Worm (Caenorhabditis elegans) whole organism, L3 larva: ENCODE measurements around the gene cpna-1.

ENCODE experiments used
- R02D3.7 ChIP-seq: fragments of 150-350 bp; optimal IDR thresholded peaks from 2 replicates; lab custom pipeline; 2014; ENCODE audit warnings: missing biosample characterization, missing genetic modification characterization
- ZK546.5 ChIP-seq: sonication (generic microtip); optimal IDR thresholded peaks from 2 replicates; lab custom pipeline; 2017; ENCODE audit warnings: missing biosample characterization, missing genetic modification characterization
- ama-1 ChIP-seq: fragments of 150-350 bp; optimal IDR thresholded peaks from 2 replicates; lab custom pipeline; 2018
- ceh-16 ChIP-seq: sonication (generic microtip); optimal IDR thresholded peaks from 2 replicates; lab custom pipeline; 2017; ENCODE audit warnings: missing biosample characterization, missing genetic modification characterization
- ceh-28 ChIP-seq: fragments of 150-350 bp; optimal IDR thresholded peaks from 2 replicates; lab custom pipeline; 2014; ENCODE audit warnings: missing biosample characterization, missing genetic modification reagents, missing genetic modification characterization
- ceh-82 ChIP-seq: fragments of 150-350 bp; optimal IDR thresholded peaks from 2 replicates; lab custom pipeline; 2014; ENCODE audit warnings: missing biosample characterization, missing genetic modification characterization
- egl-27 ChIP-seq: sonication (generic microtip); optimal IDR thresholded peaks from 4 replicates; lab custom pipeline; 2017; ENCODE audit warnings: missing biosample characterization, missing genetic modification reagents, missing genetic modification characterization
- egl-5 ChIP-seq: fragments of 150-350 bp; optimal IDR thresholded peaks from 2 replicates; lab custom pipeline; 2017; ENCODE audit warnings: missing biosample characterization, missing genetic modification reagents, missing genetic modification characterization, inconsistent platforms
- elt-1 ChIP-seq: fragments of 150-350 bp; optimal IDR thresholded peaks from 2 replicates; lab custom pipeline; 2014; ENCODE audit warnings: missing biosample characterization, missing genetic modification characterization
- elt-2 ChIP-seq: sonication (generic microtip); optimal IDR thresholded peaks from 2 replicates; lab custom pipeline; 2016; ENCODE audit warnings: missing genetic modification reagents, mild to moderate bottlenecking, missing genetic modification characterization, missing compliant biosample characterization
- eor-1 ChIP-seq, 2 experiments: fragments of 150-350 bp; optimal IDR thresholded peaks; 2 replicates each; lab custom pipeline; 2014 to 2018; ENCODE audit warnings: missing biosample characterization in 2 of 2, missing genetic modification characterization in 2 of 2
- fkh-2 ChIP-seq: fragments of 150-350 bp; optimal IDR thresholded peaks from 2 replicates; lab custom pipeline; 2014; ENCODE audit warnings: missing biosample characterization, missing genetic modification reagents, missing genetic modification characterization
- fos-1 ChIP-seq: fragments of 150-350 bp; optimal IDR thresholded peaks from 2 replicates; lab custom pipeline; 2014; ENCODE audit warnings: missing biosample characterization, missing genetic modification characterization
- jun-1 ChIP-seq: fragments of 150-350 bp; optimal IDR thresholded peaks from 2 replicates; lab custom pipeline; 2014; ENCODE audit warnings: missing biosample characterization, missing genetic modification reagents, missing genetic modification characterization
- lin-15B ChIP-seq: fragments of 150-350 bp; optimal IDR thresholded peaks from 2 replicates; lab custom pipeline; 2014; ENCODE audit warnings: missing biosample characterization, missing genetic modification characterization
- lin-39 ChIP-seq: fragments of 150-350 bp; optimal IDR thresholded peaks from 2 replicates; lab custom pipeline; 2018; ENCODE audit warnings: missing biosample characterization, missing genetic modification reagents, missing genetic modification characterization
- lsy-12 ChIP-seq: sonication (generic microtip); optimal IDR thresholded peaks from 2 replicates; lab custom pipeline; 2016; ENCODE audit warnings: mild to moderate bottlenecking, missing genetic modification characterization, missing compliant biosample characterization
- mml-1 ChIP-seq: fragments of 150-350 bp; sonication (generic microtip); optimal IDR thresholded peaks from 3 replicates; lab custom pipeline; 2014; ENCODE audit warnings: missing biosample characterization, missing genetic modification characterization
- nfya-1 ChIP-seq: sonication (generic microtip); optimal IDR thresholded peaks from 2 replicates; lab custom pipeline; 2017; ENCODE audit warnings: missing genetic modification characterization, mild to moderate bottlenecking, missing compliant biosample characterization, antibody characterized with exemption, moderate library complexity; ENCODE audit not compliant: insufficient read depth
- nhr-11 ChIP-seq: fragments of 150-350 bp; optimal IDR thresholded peaks from 2 replicates; lab custom pipeline; 2014; ENCODE audit warnings: missing biosample characterization, missing genetic modification characterization
- nhr-12 ChIP-seq: fragments of 150-350 bp; optimal IDR thresholded peaks from 2 replicates; lab custom pipeline; 2014; ENCODE audit warnings: missing biosample characterization, missing genetic modification characterization
- nhr-23 ChIP-seq: fragments of 150-350 bp; optimal IDR thresholded peaks from 2 replicates; lab custom pipeline; 2014; ENCODE audit warnings: missing biosample characterization, missing genetic modification reagents, missing genetic modification characterization
- nhr-237 ChIP-seq: fragments of 150-350 bp; optimal IDR thresholded peaks from 2 replicates; lab custom pipeline; 2014; ENCODE audit warnings: missing biosample characterization, missing genetic modification characterization
- nhr-25 ChIP-seq: sonication (generic microtip); optimal IDR thresholded peaks from 2 replicates; lab custom pipeline; 2017; ENCODE audit warnings: missing biosample characterization, missing genetic modification characterization
- nhr-28 ChIP-seq: fragments of 150-350 bp; optimal IDR thresholded peaks from 2 replicates; lab custom pipeline; 2014; ENCODE audit warnings: missing biosample characterization, missing genetic modification characterization
- nhr-43 ChIP-seq: sonication (generic microtip); optimal IDR thresholded peaks from 2 replicates; lab custom pipeline; 2016; ENCODE audit warnings: mild to moderate bottlenecking, missing genetic modification characterization, missing compliant biosample characterization; ENCODE audit not compliant: poor library complexity, severe bottlenecking
- nhr-76 ChIP-seq: fragments of 150-350 bp; sonication (generic microtip); optimal IDR thresholded peaks from 5 replicates; lab custom pipeline; 2014; ENCODE audit warnings: missing biosample characterization, missing genetic modification characterization
- nhr-77 ChIP-seq: fragments of 150-350 bp; optimal IDR thresholded peaks from 2 replicates; lab custom pipeline; 2014; ENCODE audit warnings: missing biosample characterization, missing genetic modification characterization
- pha-4 ChIP-seq: fragments of 150-350 bp; optimal IDR thresholded peaks from 2 replicates; lab custom pipeline; 2014; ENCODE audit warnings: missing biosample characterization, missing genetic modification reagents, missing genetic modification characterization
- pqm-1 ChIP-seq: fragments of 150-350 bp; optimal IDR thresholded peaks from 2 replicates; lab custom pipeline; 2017; ENCODE audit warnings: missing biosample characterization, missing genetic modification characterization, inconsistent platforms
- sea-2 ChIP-seq: fragments of 150-350 bp; sonication (generic microtip); optimal IDR thresholded peaks from 4 replicates; lab custom pipeline; 2014; ENCODE audit warnings: missing biosample characterization, missing genetic modification reagents, missing genetic modification characterization
- skn-1 ChIP-seq: fragments of 150-350 bp; optimal IDR thresholded peaks from 2 replicates; lab custom pipeline; 2014; ENCODE audit warnings: missing biosample characterization, missing genetic modification characterization
- snpc-4 ChIP-seq: fragments of 150-350 bp; optimal IDR thresholded peaks from 2 replicates; lab custom pipeline; 2014; ENCODE audit warnings: missing biosample characterization, missing genetic modification characterization
- tbx-2 ChIP-seq: sonication (generic microtip); optimal IDR thresholded peaks from 2 replicates; lab custom pipeline; 2016; ENCODE audit warnings: mild to moderate bottlenecking, missing genetic modification characterization, missing compliant biosample characterization
- ztf-11 ChIP-seq: fragments of 150-350 bp; optimal IDR thresholded peaks from 2 replicates; lab custom pipeline; 2014; ENCODE audit warnings: missing biosample characterization, missing genetic modification characterization
- ztf-4 ChIP-seq: fragments of 150-350 bp; optimal IDR thresholded peaks from 2 replicates; lab custom pipeline; 2014; ENCODE audit warnings: missing biosample characterization, missing genetic modification characterization

The cpna-1 gene

DNA sequence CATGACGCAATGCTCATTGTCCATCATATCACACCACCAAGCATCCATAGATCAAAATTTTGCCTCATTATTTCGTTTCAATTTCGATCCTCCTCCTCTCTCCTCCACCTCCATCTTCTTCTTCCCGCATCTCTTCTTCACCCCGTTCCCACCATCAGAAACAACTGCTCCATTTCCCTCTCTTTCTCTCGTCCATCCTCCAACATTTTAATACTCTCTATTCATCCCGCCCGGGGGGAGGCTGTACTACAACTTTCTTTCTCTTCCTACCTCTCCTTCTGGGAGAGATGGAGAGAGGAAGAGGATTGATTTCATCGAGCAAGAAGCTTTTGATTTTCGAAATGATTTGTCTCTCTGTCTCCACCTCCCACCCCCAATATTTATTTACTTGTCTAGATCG lies 2.5 kb upstream of the cpna-1 start:
- TF ChIP-seq ceh-82 (tag; lab: Kevin White, UChicago) (no peak), nhr-11 (no peak), nhr-23 (tag; lab: Kevin White, UChicago) (no peak), egl-27 (tag; lab: Kevin White, UChicago) (no peak), nhr-237 (tag; lab: Kevin White, UChicago) (no peak), nfya-1 (tag; lab: Kevin White, UChicago) (no peak), R02D3.7 (no peak), lin-15B (tag; lab: Kevin White, UChicago) (no peak), tbx-2 (no peak), ceh-16 (tag; lab: Kevin White, UChicago) (no peak), jun-1 (no peak), ztf-11 (no peak), nhr-28 (tag; lab: Kevin White, UChicago) (no peak), ama-1 (lab: Kevin White, UChicago) (no peak)

DNA sequence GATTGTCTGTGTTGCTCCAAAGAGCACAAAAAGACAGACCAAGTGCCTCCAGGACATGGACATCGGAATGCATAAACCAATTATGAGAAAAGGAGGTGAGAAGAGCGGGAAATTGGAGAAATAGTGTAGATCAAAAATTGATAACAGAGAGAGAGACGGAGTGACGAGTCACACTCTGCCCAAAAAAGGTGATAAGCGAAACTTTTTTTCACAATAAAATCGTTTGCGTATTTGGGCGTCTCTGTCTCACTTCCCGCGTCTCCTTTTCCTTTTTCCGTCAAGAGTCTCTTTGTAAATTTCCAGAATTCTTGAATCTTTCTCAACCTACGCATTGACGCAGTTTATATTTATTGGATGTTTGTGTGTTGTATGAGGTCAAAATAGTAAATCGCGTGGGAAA lies 7.7 kb downstream of the cpna-1 start, which contains the start of gene mth-2:
Gene mth-2 (minus strand): TSS at position 188 of the 400 bp plus-strand sequence.
- TF ChIP-seq ceh-28 (tag; lab: Kevin White, UChicago) (peak; percentile 14), pqm-1 (peak; percentile 78), jun-1 (peak; percentile 28), nhr-77 (no peak), elt-1 (tag; lab: Kevin White, UChicago) (no peak), ZK546.5 (tag; lab: Kevin White, UChicago) (no peak), elt-2 (tag; lab: Kevin White, UChicago) (peak; percentile 95), lsy-12 (tag; lab: Kevin White, UChicago) (no peak), fkh-2 (no peak), pha-4 (tag; lab: Kevin White, UChicago) (no peak), sea-2 (GFP tag; lab: Kevin White, UChicago) (no peak), tbx-2 (no peak), mml-1 (tag; lab: Kevin White, UChicago) (no peak)
- TF ChIP-seq, all 47 proteins: peak for 4

DNA sequence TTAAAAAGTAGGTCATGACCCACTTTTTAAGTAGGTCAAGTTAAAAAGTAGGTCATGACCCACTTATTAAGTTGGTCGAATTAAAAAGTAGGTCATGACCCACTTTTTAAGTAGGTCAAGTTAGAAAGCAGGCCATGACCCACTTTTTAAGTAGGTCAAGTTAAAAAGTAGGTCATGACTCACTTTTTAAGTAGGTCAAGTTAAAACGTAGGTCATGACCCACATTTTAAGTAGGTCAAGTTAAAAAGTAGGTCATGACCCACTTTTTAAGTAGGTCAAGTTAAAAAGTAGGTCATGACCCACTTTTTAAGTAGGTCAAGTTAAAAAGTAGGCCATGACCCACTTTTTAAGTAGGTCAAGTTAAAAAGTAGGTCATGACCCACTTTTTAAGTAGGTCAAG lies 16.2 kb downstream of the cpna-1 start:
- TF ChIP-seq nhr-23 (tag; lab: Kevin White, UChicago): peak; percentile 51

DNA sequence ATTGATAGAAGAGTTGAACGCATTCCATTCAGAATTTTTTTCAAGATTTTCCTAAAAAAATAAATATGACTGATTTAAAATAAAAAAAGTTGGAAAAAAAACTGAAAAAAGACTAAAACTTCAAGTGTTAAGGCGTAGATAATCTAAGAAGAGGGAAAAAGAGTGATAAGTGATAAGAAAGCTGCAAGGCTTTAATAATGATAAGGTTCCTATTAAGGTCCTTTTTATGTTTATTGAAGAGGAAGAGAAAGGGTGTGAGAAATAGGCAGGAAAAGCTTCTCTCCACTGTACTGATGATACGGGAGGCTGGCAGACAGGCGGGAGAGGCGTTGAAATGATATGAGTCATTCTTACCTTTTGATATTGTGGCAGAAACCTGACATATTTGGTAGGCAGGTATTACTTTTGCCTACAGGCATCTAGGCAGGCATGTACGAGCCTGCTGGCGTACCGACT lies 17.3 kb downstream of the cpna-1 start, which contains the start of gene mth-1:
Gene mth-1 (minus strand): TSS at position 51 of the 456 bp plus-strand sequence.
- TF ChIP-seq elt-2 (tag; lab: Kevin White, UChicago): peak; percentile 85
- TF ChIP-seq pqm-1: peak; percentile 39
- TF ChIP-seq fos-1 (tag; lab: Kevin White, UChicago): no peak
- no peak for TF ChIP-seq nhr-12 (tag; lab: Kevin White, UChicago)

DNA sequence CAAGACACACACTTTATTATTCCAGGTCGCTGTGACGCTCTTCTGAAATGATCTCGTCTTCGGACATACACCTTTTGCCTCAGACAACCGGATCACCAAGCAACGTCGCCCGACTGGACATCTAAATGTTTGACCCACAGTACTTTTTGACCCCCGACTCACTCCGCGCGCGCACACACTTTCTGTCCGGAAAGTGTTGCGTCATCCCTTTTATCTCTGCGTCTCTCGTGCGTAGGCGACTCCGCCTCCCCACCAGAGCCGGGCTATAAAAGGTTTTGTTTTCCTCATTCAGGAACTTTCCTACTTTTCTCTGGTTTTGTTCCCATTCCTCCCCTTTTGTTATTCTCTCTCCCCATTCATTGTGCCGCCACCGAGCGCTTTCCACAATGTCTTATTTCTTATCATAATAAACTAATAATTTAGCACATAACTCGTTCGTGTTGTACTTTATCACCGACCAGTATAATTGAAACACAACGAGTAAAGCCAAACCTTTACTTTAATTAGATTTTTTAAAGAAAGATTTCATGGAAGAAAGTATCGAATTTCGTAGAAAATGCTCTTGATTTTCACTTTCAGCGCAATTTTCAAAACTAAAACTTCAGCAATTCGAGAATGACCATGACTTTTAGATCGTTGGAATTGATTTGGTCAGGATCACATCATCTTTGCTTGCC lies 22.7 kb downstream of the cpna-1 start, which contains the start of gene F31D5.6:
Gene F31D5.6 (plus strand): TSS at position 627 of the 677 bp plus-strand sequence.
- TF ChIP-seq jun-1 (no peak), snpc-4 (tag; lab: Kevin White, UChicago) (no peak), nfya-1 (tag; lab: Kevin White, UChicago) (no peak), nhr-77 (no peak), pqm-1 (no peak), ceh-82 (tag; lab: Kevin White, UChicago) (no peak), mml-1 (tag; lab: Kevin White, UChicago) (no peak), nhr-76 (tag; lab: Kevin White, UChicago) (no peak), ceh-16 (tag; lab: Kevin White, UChicago) (no peak), skn-1 (tag; lab: Kevin White, UChicago) (no peak)

DNA sequence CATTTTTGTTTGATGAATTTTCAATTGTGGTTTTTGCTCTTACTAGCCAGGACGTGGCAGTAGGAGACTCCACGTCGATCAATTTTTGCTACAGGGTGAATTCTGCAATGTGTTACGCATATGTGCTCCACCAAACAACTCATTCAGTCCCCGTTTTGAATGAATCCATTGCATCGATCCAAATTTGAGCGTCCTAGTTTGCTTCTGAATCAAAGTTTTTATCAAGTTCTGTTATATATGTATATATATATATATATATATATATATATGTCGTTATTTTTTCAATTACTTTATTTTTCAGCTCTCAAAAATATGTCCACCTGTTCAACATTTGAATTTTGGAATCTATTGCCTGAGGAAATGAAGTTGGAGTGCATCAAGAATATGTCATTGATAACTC lies 24.6 kb downstream of the cpna-1 start, which contains the start of gene F31D5.7:
Gene F31D5.7 (plus strand): TSS at position 301 of the 400 bp plus-strand sequence.
- TF ChIP-seq sea-2 (GFP tag; lab: Kevin White, UChicago) (no peak), nhr-28 (tag; lab: Kevin White, UChicago) (no peak), ceh-28 (tag; lab: Kevin White, UChicago) (no peak), ceh-82 (tag; lab: Kevin White, UChicago) (no peak), egl-5 (tag; lab: Kevin White, UChicago) (no peak), lin-39 (tag; lab: Kevin White, UChicago) (no peak), nhr-43 (tag; lab: Kevin White, UChicago) (no peak), nhr-77 (no peak), ama-1 (lab: Kevin White, UChicago) (no peak), nhr-12 (tag; lab: Kevin White, UChicago) (no peak), eor-1 (tag; optimal IDR thresholded peaks at IDR 0.05; lab: Kevin White, UChicago) (no peak), nhr-25 (no peak), fkh-2 (no peak), nhr-76 (tag; lab: Kevin White, UChicago) (no peak), ztf-4 (no peak), ceh-16 (tag; lab: Kevin White, UChicago) (no peak), lsy-12 (tag; lab: Kevin White, UChicago) (no peak)
- TF ChIP-seq, all 47 proteins: peak for 0
